Worm (Caenorhabditis elegans): Measurements from ENCODE around the gene EGAP2.2.

- no peak for TF ChIP-seq duxl-1 (tag; optimal IDR thresholded peaks at IDR 0.05; ENCODE audit: poor library complexity)
- TF ChIP-seq ztf-11 (tag; optimal IDR thresholded peaks at IDR 0.05) = no peak
- TF ChIP-seq mdl-1 (tag; optimal IDR thresholded peaks at IDR 0.05) = no peak
- no peak for TF ChIP-seq jun-1 (tag; optimal IDR thresholded peaks at IDR 0.05)
- TF ChIP-seq madf-5 (GFP tag; IDR thresholded peaks at IDR 0.05) = no peak
- TF ChIP-seq zfp-3 (GFP tag; conservative IDR thresholded peaks at IDR 0.05) = no peak
- TF ChIP-seq nhr-28 (tag; optimal IDR thresholded peaks at IDR 0.05) = no peak
- TF ChIP-seq dpl-1 (GFP tag; optimal IDR thresholded peaks at IDR 0.05) = no peak
- no peak for TF ChIP-seq sdz-12 (GFP tag; optimal IDR thresholded peaks at IDR 0.05)
- no peak for TF ChIP-seq ZK337.2 (GFP tag; IDR thresholded peaks at IDR 0.05)
- TF ChIP-seq mxl-3 (GFP tag; optimal IDR thresholded peaks at IDR 0.05) = no peak
- TF ChIP-seq lsy-2 (tag; optimal IDR thresholded peaks at IDR 0.05) = no peak
- TF ChIP-seq snpc-1.2 (GFP tag; IDR thresholded peaks at IDR 0.05) = no peak
- no peak for TF ChIP-seq mep-1 (tag; optimal IDR thresholded peaks at IDR 0.05)
These were observed 1.4 kb downstream of the EGAP2.2 start, which contains the start of gene EGAP2.1 for ce11 chrII:5231111-5231510.

Data from whole organism, L4 larva.